Fruit fly (Drosophila melanogaster): Measurements from ENCODE around the gene Kap-alpha1.

Gene Kap-alpha1

dm6 chr3L:19857923-19858490 lies 51.0 kb downstream of the Kap-alpha1 start:
- peak; percentile 84 for TF ChIP-seq svp (GFP tag)
- TF ChIP-seq CG1621 (tag; optimal IDR thresholded peaks at IDR 0.05) = no peak
